Worm (Caenorhabditis elegans) whole organism, late embryonic: ENCODE results near the gene siah-1.

ENCODE experiments used
- C08G9.2 ChIP-seq: sonication (generic microtip); optimal IDR thresholded peaks from 2 replicates; lab custom pipeline; 2016; ENCODE audit warnings: mild to moderate bottlenecking, missing genetic modification characterization, moderate library complexity, missing compliant biosample characterization
- C38D4.7 ChIP-seq: fragments of 200-800 bp; sonication (Bioruptor generic); optimal IDR thresholded peaks from 2 replicates; lab custom pipeline; 2018; ENCODE audit warnings: mild to moderate bottlenecking, missing genetic modification characterization, moderate library complexity, missing compliant biosample characterization
- K09A11.1 ChIP-seq: sonication (generic microtip); optimal IDR thresholded peaks from 2 replicates; lab custom pipeline; 2017; ENCODE audit warnings: antibody characterized with exemption, mild to moderate bottlenecking, missing genetic modification characterization, missing compliant biosample characterization; ENCODE audit not compliant: insufficient read depth
- T23F11.4 ChIP-seq: fragments of 200-800 bp; sonication (Bioruptor generic); optimal IDR thresholded peaks from 2 replicates; lab custom pipeline; 2018; ENCODE audit warnings: mild to moderate bottlenecking, missing genetic modification characterization, missing compliant biosample characterization
- ama-1 ChIP-seq: fragments of 150-350 bp; optimal IDR thresholded peaks from 2 replicates; lab custom pipeline; 2014
- ceh-22 ChIP-seq: sonication (generic microtip); optimal IDR thresholded peaks from 2 replicates; lab custom pipeline; 2017; ENCODE audit warnings: missing biosample characterization, missing genetic modification characterization
- ceh-24 ChIP-seq: sonication (generic microtip); optimal IDR thresholded peaks from 2 replicates; lab custom pipeline; 2016; ENCODE audit warnings: mild to moderate bottlenecking, missing genetic modification characterization, missing compliant biosample characterization
- ceh-45 ChIP-seq: fragments of 200-800 bp; sonication (Bioruptor generic); IDR thresholded peaks from 2 replicates; pipeline ENCODE4 v1.3.6; 2022; ENCODE audit warnings: missing genetic modification reagents, missing genetic modification characterization, missing compliant biosample characterization
- ceh-48 ChIP-seq: sonication (generic microtip); optimal IDR thresholded peaks from 2 replicates; lab custom pipeline; 2016; ENCODE audit warnings: missing genetic modification characterization, inconsistent platforms, missing compliant biosample characterization
- che-1 ChIP-seq: sonication (generic microtip); optimal IDR thresholded peaks from 2 replicates; lab custom pipeline; 2016; ENCODE audit warnings: mild to moderate bottlenecking, missing genetic modification characterization, missing compliant biosample characterization
- ets-4 ChIP-seq: sonication (generic microtip); optimal IDR thresholded peaks from 2 replicates; lab custom pipeline; 2016; ENCODE audit warnings: missing genetic modification characterization, missing compliant biosample characterization
- fax-1 ChIP-seq: sonication (generic microtip); optimal IDR thresholded peaks from 2 replicates; lab custom pipeline; 2016; ENCODE audit warnings: missing genotype, missing genetic modification characterization, missing compliant biosample characterization
- fkh-6 ChIP-seq: sonication (generic microtip); optimal IDR thresholded peaks from 2 replicates; lab custom pipeline; 2016; ENCODE audit warnings: missing genetic modification characterization, missing compliant biosample characterization
- hlh-13 ChIP-seq: fragments of 200-800 bp; sonication (Bioruptor generic); optimal IDR thresholded peaks from 2 replicates; lab custom pipeline; 2018; ENCODE audit warnings: mild to moderate bottlenecking, missing genetic modification characterization, missing compliant biosample characterization
- hlh-8 ChIP-seq: sonication (generic microtip); optimal IDR thresholded peaks from 2 replicates; lab custom pipeline; 2016; ENCODE audit warnings: missing genotype, missing genetic modification characterization, missing compliant biosample characterization
- lim-6 ChIP-seq: sonication (generic microtip); optimal IDR thresholded peaks from 2 replicates; lab custom pipeline; 2016; ENCODE audit warnings: missing genetic modification characterization, missing compliant biosample characterization
- madf-2 ChIP-seq: sonication (generic microtip); optimal IDR thresholded peaks from 2 replicates; lab custom pipeline; 2017; ENCODE audit warnings: missing genetic modification characterization, missing compliant biosample characterization
- mec-3 ChIP-seq: sonication (generic microtip); optimal IDR thresholded peaks from 2 replicates; lab custom pipeline; 2016; ENCODE audit warnings: borderline replicate concordance, missing genetic modification characterization, missing compliant biosample characterization
- nhr-11 ChIP-seq: fragments of 150-350 bp; optimal IDR thresholded peaks from 2 replicates; lab custom pipeline; 2014; ENCODE audit warnings: missing biosample characterization, missing genetic modification characterization
- npax-4 ChIP-seq: sonication (generic microtip); optimal IDR thresholded peaks from 2 replicates; lab custom pipeline; 2016; ENCODE audit warnings: missing genetic modification characterization, missing compliant biosample characterization
- pat-9 ChIP-seq: fragments of 200-800 bp; sonication (Bioruptor generic); optimal IDR thresholded peaks from 2 replicates; lab custom pipeline; 2018; ENCODE audit warnings: mild to moderate bottlenecking, missing genetic modification characterization, moderate library complexity, missing compliant biosample characterization
- pax-1 ChIP-seq: fragments of 150-350 bp; optimal IDR thresholded peaks from 2 replicates; lab custom pipeline; 2014; ENCODE audit warnings: missing biosample characterization, missing genetic modification characterization
- pha-2 ChIP-seq: sonication (generic microtip); optimal IDR thresholded peaks from 2 replicates; lab custom pipeline; 2017; ENCODE audit warnings: mild to moderate bottlenecking, missing genetic modification characterization, missing compliant biosample characterization
- pqm-1 ChIP-seq: sonication (generic microtip); optimal IDR thresholded peaks from 2 replicates; lab custom pipeline; 2016; ENCODE audit warnings: missing genetic modification characterization, missing compliant biosample characterization
- ref-2 ChIP-seq: sonication (generic microtip); optimal IDR thresholded peaks from 2 replicates; lab custom pipeline; 2016; ENCODE audit warnings: missing genetic modification characterization, missing compliant biosample characterization
- rnt-1 ChIP-seq: sonication (generic microtip); optimal IDR thresholded peaks from 2 replicates; lab custom pipeline; 2016; ENCODE audit warnings: missing genetic modification characterization, missing compliant biosample characterization
- sdc-2 ChIP-seq: sonication (generic microtip); optimal IDR thresholded peaks from 2 replicates; lab custom pipeline; 2016; ENCODE audit warnings: missing genotype, missing genetic modification characterization, missing compliant biosample characterization
- sox-4 ChIP-seq: sonication (generic microtip); optimal IDR thresholded peaks from 2 replicates; lab custom pipeline; 2017; ENCODE audit warnings: mild to moderate bottlenecking, missing genetic modification characterization, inconsistent platforms, missing compliant biosample characterization
- syd-9 ChIP-seq: sonication (generic microtip); optimal IDR thresholded peaks from 2 replicates; lab custom pipeline; 2016; ENCODE audit warnings: mild to moderate bottlenecking, missing genetic modification characterization, moderate library complexity, missing compliant biosample characterization
- tbx-2 ChIP-seq: sonication (generic microtip); optimal IDR thresholded peaks from 2 replicates; lab custom pipeline; 2016; ENCODE audit warnings: missing genetic modification characterization, missing compliant biosample characterization
- ttx-3 ChIP-seq: sonication (generic microtip); optimal IDR thresholded peaks from 2 replicates; lab custom pipeline; 2016; ENCODE audit warnings: missing genetic modification reagents, missing genetic modification characterization, missing compliant biosample characterization
- unc-42 ChIP-seq: sonication (generic microtip); optimal IDR thresholded peaks from 2 replicates; lab custom pipeline; 2016; ENCODE audit warnings: missing genotype, missing genetic modification characterization, missing compliant biosample characterization
- unc-55 ChIP-seq: sonication (generic microtip); optimal IDR thresholded peaks from 2 replicates; lab custom pipeline; 2017; ENCODE audit warnings: missing biosample characterization, missing genetic modification reagents, missing genetic modification characterization
- zip-5 ChIP-seq: sonication (generic microtip); optimal IDR thresholded peaks from 2 replicates; lab custom pipeline; 2016; ENCODE audit warnings: missing genetic modification characterization, missing compliant biosample characterization

siah-1 gene

DNA sequence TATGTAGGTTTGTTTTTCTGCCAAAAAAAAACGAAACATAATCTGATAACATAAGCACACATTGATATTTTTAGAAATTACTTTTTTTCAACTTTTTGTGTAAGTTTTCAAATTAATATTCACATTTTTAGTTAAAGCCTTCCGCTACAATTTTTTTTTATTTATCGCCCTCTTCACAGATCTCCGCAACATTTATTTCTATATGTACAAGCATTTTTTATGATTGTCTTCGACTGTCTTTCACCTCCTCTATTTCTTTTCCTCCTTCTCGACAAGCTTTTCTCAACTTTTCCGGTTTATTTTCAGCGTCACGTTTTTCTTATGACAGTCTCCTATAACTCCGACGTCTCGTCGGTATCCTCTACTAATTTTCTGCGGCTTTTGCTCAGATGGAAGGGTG lies 12.1 kb downstream of the siah-1 start, which contains the start of gene best-20:
Gene best-20 (plus strand): TSS at position 301 of the 400 bp plus-strand sequence.
- no peak for TF ChIP-seq lim-6 (tag; lab: Kevin White, UChicago)
- no peak for TF ChIP-seq madf-2 (tag; lab: Kevin White, UChicago)
- TF ChIP-seq T23F11.4 = no peak
- TF ChIP-seq K09A11.1 = no peak
- TF ChIP-seq C38D4.7 (GFP tag; lab: Kevin White, UChicago) = no peak
- no peak for TF ChIP-seq C08G9.2 (tag; lab: Kevin White, UChicago)

ce11 chrIV:3759823-3760222 lies 16.0 kb downstream of the siah-1 start:
- TF ChIP-seq pqm-1 (no peak), unc-55 (GFP tag; lab: Kevin White, UChicago) (peak; percentile 57), mec-3 (tag; lab: Kevin White, UChicago) (no peak), pax-1 (tag; lab: Kevin White, UChicago) (no peak), pat-9 (no peak), ceh-45 (GFP tag; lab: Robert Waterston, UW) (no peak), sdc-2 (no peak)

DNA sequence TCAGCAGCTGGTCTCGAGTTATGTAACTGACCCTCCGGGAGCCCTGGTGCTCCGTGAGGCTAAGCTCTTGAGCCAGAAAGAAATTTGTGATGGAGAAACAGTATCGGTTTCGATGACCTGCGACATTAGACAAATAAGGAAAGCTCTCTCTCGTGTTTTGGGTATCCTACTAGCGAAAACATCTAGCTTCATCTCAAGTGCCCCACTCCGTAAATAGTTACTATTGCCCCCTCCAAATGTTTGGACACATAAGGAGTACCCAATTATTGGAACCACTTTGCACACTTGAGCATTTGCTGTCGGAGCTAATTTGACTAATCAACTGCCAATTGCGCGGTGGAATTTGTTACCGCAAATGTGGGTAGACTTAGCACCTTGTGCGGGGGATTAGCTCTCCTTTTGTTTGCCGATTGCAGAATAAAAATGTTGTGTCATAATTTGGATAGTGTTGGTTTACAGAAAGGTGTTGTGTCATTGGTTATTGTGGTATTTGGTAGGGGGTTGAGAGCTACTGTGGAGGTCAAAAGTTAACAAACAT lies 20.2 kb downstream of the siah-1 start:
- TF ChIP-seq ceh-22 (peak; percentile 60), ref-2 (tag; lab: Kevin White, UChicago) (peak; percentile 34), unc-42 (tag; lab: Kevin White, UChicago) (peak; percentile 39), pha-2 (no peak), ama-1 (lab: Kevin White, UChicago) (peak; percentile 43), tbx-2 (tag; lab: Kevin White, UChicago) (peak; percentile 69)

- TF ChIP-seq ceh-45 (GFP tag; lab: Robert Waterston, UW) = no peak
- peak; percentile 82 for TF ChIP-seq unc-55 (GFP tag; lab: Kevin White, UChicago)
Measured at ce11 chrIV:3765457-3765856, 21.6 kb downstream of the siah-1 start.

- TF ChIP-seq ceh-22 (no peak), zip-5 (no peak), ceh-24 (tag; lab: Kevin White, UChicago) (no peak), npax-4 (no peak), mec-3 (tag; lab: Kevin White, UChicago) (no peak), pat-9 (no peak), nhr-11 (tag; lab: Kevin White, UChicago) (no peak), hlh-13 (no peak), fax-1 (tag; lab: Kevin White, UChicago) (no peak), ref-2 (tag; lab: Kevin White, UChicago) (no peak), syd-9 (tag; lab: Kevin White, UChicago) (no peak), unc-42 (tag; lab: Kevin White, UChicago) (no peak), ceh-48 (tag; lab: Kevin White, UChicago) (no peak), fkh-6 (tag; lab: Kevin White, UChicago) (no peak), che-1 (no peak), ets-4 (no peak), hlh-8 (tag; lab: Kevin White, UChicago) (no peak), ttx-3 (tag; lab: Kevin White, UChicago) (no peak), sox-4 (tag; lab: Kevin White, UChicago) (no peak), rnt-1 (tag; lab: Kevin White, UChicago) (no peak)
Measured at ce11 chrIV:3766589-3766988, 22.7 kb downstream of the siah-1 start, which contains the start of gene vab-2. Gene vab-2, minus strand, starts transcription at chrIV:3766826.
